Worm (Caenorhabditis elegans) whole organism, L1 larva: ENCODE results near the gene lim-4.

Experiments
- C04F5.9 ChIP-seq: sonication (generic microtip); optimal IDR thresholded peaks from 2 replicates; lab custom pipeline; 2016; ENCODE audit warnings: missing genetic modification characterization, missing compliant biosample characterization
- C16A3.4 ChIP-seq: fragments of 150-350 bp; optimal IDR thresholded peaks from 2 replicates; lab custom pipeline; 2014; ENCODE audit warnings: missing biosample characterization, missing genetic modification characterization
- aha-1 ChIP-seq: fragments of 150-350 bp; optimal IDR thresholded peaks from 2 replicates; lab custom pipeline; 2014; ENCODE audit warnings: missing biosample characterization, missing genetic modification characterization
- ama-1 ChIP-seq: fragments of 150-350 bp; optimal IDR thresholded peaks from 2 replicates; lab custom pipeline; 2014
- blmp-1 ChIP-seq: fragments of 150-350 bp; optimal IDR thresholded peaks from 2 replicates; lab custom pipeline; 2014; ENCODE audit warnings: missing biosample characterization, missing genetic modification characterization
- dpl-1 ChIP-seq, 3 experiments: fragments of 150-350 bp in 2 of 3; sonication (generic microtip) in 1 of 3; optimal IDR thresholded peaks; 2 replicates each; lab custom pipeline; 2014 to 2017; ENCODE audit warnings: missing biosample characterization in 3 of 3, missing genetic modification characterization in 3 of 3, missing genetic modification reagents in 3 of 3
- efl-1 ChIP-seq, 4 experiments: fragments of 150-350 bp; optimal IDR thresholded peaks in 3 of 4; peaks in 1 of 4; 1 replicate in 1 of 4; 2 replicates in 3 of 4; lab custom pipeline; 2014; ENCODE audit warnings: missing biosample characterization in 2 of 4, missing genetic modification characterization in 2 of 4, missing genetic modification reagents in 2 of 4
- egl-27 ChIP-seq, 2 experiments: fragments of 150-350 bp in 1 of 2; sonication (generic microtip); optimal IDR thresholded peaks; 3 replicates each; lab custom pipeline; 2017 to 2018; ENCODE audit warnings: missing biosample characterization in 2 of 2, missing genetic modification characterization in 2 of 2, missing genetic modification reagents in 2 of 2
- elt-2 ChIP-seq: sonication (generic microtip); optimal IDR thresholded peaks from 2 replicates; lab custom pipeline; 2016; ENCODE audit warnings: missing genetic modification characterization, mild to moderate bottlenecking, inconsistent platforms, missing compliant biosample characterization, missing genetic modification reagents
- elt-3 ChIP-seq, 6 experiments: fragments of 150-350 bp in 1 of 6; sonication (generic microtip); optimal IDR thresholded peaks; 2 replicates each; lab custom pipeline; 2017 to 2018; ENCODE audit warnings: missing biosample characterization in 6 of 6, missing genetic modification characterization in 6 of 6, inconsistent platforms in 1 of 6
- ets-5 ChIP-seq: fragments of 200-800 bp; sonication (Bioruptor generic); IDR thresholded peaks from 2 replicates; pipeline ENCODE4 v1.3.6; 2022; ENCODE audit warnings: missing genetic modification characterization, missing compliant biosample characterization
- fkh-8 ChIP-seq: sonication (generic microtip); optimal IDR thresholded peaks from 2 replicates; lab custom pipeline; 2016; ENCODE audit warnings: mild to moderate bottlenecking, missing genetic modification characterization, missing compliant biosample characterization
- hlh-17 ChIP-seq: fragments of 200-800 bp; sonication (Bioruptor generic); optimal IDR thresholded peaks from 2 replicates; lab custom pipeline; 2018; ENCODE audit warnings: missing genetic modification characterization, mild to moderate bottlenecking, missing compliant biosample characterization, moderate library complexity, borderline replicate concordance
- irx-1 ChIP-seq: sonication (generic microtip); optimal IDR thresholded peaks from 2 replicates; lab custom pipeline; 2016; ENCODE audit warnings: missing genetic modification characterization, missing compliant biosample characterization
- isw-1 ChIP-seq: fragments of 200-800 bp; sonication (Bioruptor generic); IDR thresholded peaks from 2 replicates; pipeline ENCODE4 v1.3.6; 2022; ENCODE audit warnings: missing genetic modification characterization, missing compliant biosample characterization
- lin-13 ChIP-seq: fragments of 150-350 bp; optimal IDR thresholded peaks from 2 replicates; lab custom pipeline; 2014; ENCODE audit warnings: missing biosample characterization, missing genetic modification reagents, missing genetic modification characterization
- lin-14 ChIP-seq: fragments of 200-800 bp; sonication (Bioruptor generic); optimal IDR thresholded peaks from 2 replicates; lab custom pipeline; 2018; ENCODE audit warnings: mild to moderate bottlenecking, missing genetic modification characterization, moderate library complexity, missing compliant biosample characterization
- lin-15B ChIP-seq: fragments of 150-350 bp; sonication (generic microtip); optimal IDR thresholded peaks from 3 replicates; lab custom pipeline; 2014; ENCODE audit warnings: missing biosample characterization, missing genetic modification characterization
- lin-35 ChIP-seq, 2 experiments: fragments of 150-350 bp; optimal IDR thresholded peaks; 2 replicates each; lab custom pipeline; 2014; ENCODE audit warnings: missing biosample characterization in 2 of 2, missing genetic modification characterization in 2 of 2, missing genetic modification reagents in 2 of 2
- lin-39 ChIP-seq: fragments of 150-350 bp; optimal IDR thresholded peaks from 2 replicates; lab custom pipeline; 2014; ENCODE audit warnings: missing biosample characterization, missing genetic modification reagents, missing genetic modification characterization
- lir-3 ChIP-seq: sonication (generic microtip); optimal IDR thresholded peaks from 2 replicates; lab custom pipeline; 2016; ENCODE audit warnings: mild to moderate bottlenecking, missing genetic modification characterization, moderate library complexity, missing compliant biosample characterization; ENCODE audit not compliant: poor library complexity
- lsy-2 ChIP-seq, 2 experiments: fragments of 150-350 bp; optimal IDR thresholded peaks; 2 replicates each; lab custom pipeline; 2014; ENCODE audit warnings: missing biosample characterization in 2 of 2, missing genetic modification characterization in 2 of 2
- mdl-1 ChIP-seq, 2 experiments: fragments of 150-350 bp; optimal IDR thresholded peaks; 2 replicates each; lab custom pipeline; 2014 to 2017; ENCODE audit warnings: missing biosample characterization in 2 of 2, missing genetic modification characterization in 2 of 2, inconsistent platforms in 1 of 2
- mef-2 ChIP-seq: fragments of 150-350 bp; optimal IDR thresholded peaks from 2 replicates; lab custom pipeline; 2014; ENCODE audit warnings: missing biosample characterization, missing genetic modification characterization
- nhr-19 ChIP-seq: fragments of 200-800 bp; sonication (Bioruptor generic); conservative IDR thresholded peaks from 2 replicates; pipeline ENCODE4 v1.3.6; 2022; ENCODE audit warnings: missing genetic modification characterization, missing compliant biosample characterization
- nhr-20 ChIP-seq: sonication (generic microtip); optimal IDR thresholded peaks from 2 replicates; lab custom pipeline; 2016; ENCODE audit warnings: mild to moderate bottlenecking, missing genetic modification characterization, missing compliant biosample characterization
- nhr-47 ChIP-seq: sonication (generic microtip); optimal IDR thresholded peaks from 2 replicates; lab custom pipeline; 2016; ENCODE audit warnings: mild to moderate bottlenecking, missing genetic modification characterization, moderate library complexity, missing compliant biosample characterization
- nhr-71 ChIP-seq: sonication (generic microtip); optimal IDR thresholded peaks from 2 replicates; lab custom pipeline; 2016; ENCODE audit warnings: mild to moderate bottlenecking, missing genetic modification characterization, moderate library complexity, missing compliant biosample characterization
- nhr-76 ChIP-seq: sonication (generic microtip); optimal IDR thresholded peaks from 2 replicates; lab custom pipeline; 2017; ENCODE audit warnings: missing biosample characterization, missing genetic modification characterization
- nhr-77 ChIP-seq: fragments of 150-350 bp; optimal IDR thresholded peaks from 2 replicates; lab custom pipeline; 2014; ENCODE audit warnings: missing biosample characterization, missing genetic modification characterization
- nhr-85 ChIP-seq: sonication (generic microtip); peaks from one replicate; lab custom pipeline; 2016; ENCODE audit warnings: missing genetic modification characterization, inconsistent platforms, missing compliant biosample characterization
- nhr-90 ChIP-seq: sonication (generic microtip); optimal IDR thresholded peaks from 2 replicates; lab custom pipeline; 2016; ENCODE audit warnings: mild to moderate bottlenecking, missing genetic modification characterization, missing compliant biosample characterization; ENCODE audit not compliant: poor library complexity
- rnt-1 ChIP-seq: sonication (generic microtip); optimal IDR thresholded peaks from 2 replicates; lab custom pipeline; 2016; ENCODE audit warnings: mild to moderate bottlenecking, missing genetic modification characterization, moderate library complexity, missing compliant biosample characterization
- snu-23 ChIP-seq: sonication (generic microtip); optimal IDR thresholded peaks from 2 replicates; lab custom pipeline; 2016; ENCODE audit warnings: missing genetic modification characterization, missing compliant biosample characterization
- sox-4 ChIP-seq: sonication (generic microtip); optimal IDR thresholded peaks from 2 replicates; lab custom pipeline; 2016; ENCODE audit warnings: missing genetic modification characterization, missing compliant biosample characterization
- sptf-1 ChIP-seq: fragments of 150-350 bp; optimal IDR thresholded peaks from 2 replicates; lab custom pipeline; 2014; ENCODE audit warnings: missing biosample characterization, missing genetic modification characterization
- swsn-7 ChIP-seq: sonication (generic microtip); optimal IDR thresholded peaks from 2 replicates; lab custom pipeline; 2016; ENCODE audit warnings: missing genetic modification characterization, missing compliant biosample characterization
- tbx-2 ChIP-seq: sonication (generic microtip); optimal IDR thresholded peaks from 2 replicates; lab custom pipeline; 2016; ENCODE audit warnings: missing genetic modification characterization, missing compliant biosample characterization
- tlp-1 ChIP-seq: fragments of 150-350 bp; optimal IDR thresholded peaks from 2 replicates; lab custom pipeline; 2014; ENCODE audit warnings: missing biosample characterization, missing genetic modification characterization
- unc-130 ChIP-seq: fragments of 150-350 bp; optimal IDR thresholded peaks from 2 replicates; lab custom pipeline; 2017; ENCODE audit warnings: missing biosample characterization, missing genetic modification characterization, inconsistent platforms
- unc-30 ChIP-seq: sonication (generic microtip); optimal IDR thresholded peaks from 2 replicates; lab custom pipeline; 2017; ENCODE audit warnings: missing biosample characterization, missing genetic modification characterization
- vab-15 ChIP-seq: sonication (generic microtip); optimal IDR thresholded peaks from 2 replicates; lab custom pipeline; 2017; ENCODE audit warnings: missing genotype, mild to moderate bottlenecking, missing genetic modification characterization, missing compliant biosample characterization
- xbp-1 ChIP-seq: sonication (generic microtip); optimal IDR thresholded peaks from 2 replicates; lab custom pipeline; 2016; ENCODE audit warnings: missing genetic modification characterization, missing compliant biosample characterization
- ztf-4 ChIP-seq: fragments of 150-350 bp; optimal IDR thresholded peaks from 2 replicates; lab custom pipeline; 2014; ENCODE audit warnings: missing biosample characterization, missing genetic modification characterization

lim-4 gene

ce11 chrX:3839172-3839571, 34.2 kb downstream of the lim-4 start:
- TF ChIP-seq lin-35 (GFP tag; optimal IDR thresholded peaks at IDR 0.05; lab: Kevin White, UChicago) = peak; percentile 11 to 47
- TF ChIP-seq fkh-8 (tag; lab: Kevin White, UChicago) = no peak
- TF ChIP-seq nhr-90 (tag; lab: Kevin White, UChicago) = peak; percentile 40
- peak; percentile 30 to 57 for TF ChIP-seq lsy-2 (tag; optimal IDR thresholded peaks at IDR 0.05; lab: Kevin White, UChicago)
- TF ChIP-seq nhr-47 = peak; percentile 38
- TF ChIP-seq blmp-1 = peak; percentile 37
- TF ChIP-seq snu-23 = peak; percentile 73
- TF ChIP-seq sptf-1 (tag; lab: Kevin White, UChicago) = no peak
- peak; percentile 20 for TF ChIP-seq sox-4
- peak; percentile 84 for TF ChIP-seq rnt-1 (tag; lab: Kevin White, UChicago)
- peak in 1 of 2 experiments; percentile 23 for TF ChIP-seq mdl-1 (tag; optimal IDR thresholded peaks at IDR 0.05; lab: Kevin White, UChicago)
- TF ChIP-seq vab-15 (tag; lab: Kevin White, UChicago) = peak; percentile 24
- peak; percentile 94 for TF ChIP-seq lin-14 (GFP tag; lab: Kevin White, UChicago)
- peak; percentile 90 for TF ChIP-seq nhr-71 (tag; lab: Kevin White, UChicago)
- no peak for TF ChIP-seq unc-30 (tag; lab: Kevin White, UChicago)
- peak; percentile 78 for TF ChIP-seq nhr-19 (GFP tag; lab: Robert Waterston, UW)
- TF ChIP-seq ets-5 (GFP tag; lab: Robert Waterston, UW) = no peak
- TF ChIP-seq mef-2 = peak; percentile 65
- TF ChIP-seq tbx-2 = peak; percentile 45
- peak in 2 of 6 experiments; percentile 32 for TF ChIP-seq elt-3 (tag; optimal IDR thresholded peaks at IDR 0.05; lab: Kevin White, UChicago)
- TF ChIP-seq nhr-20 = peak; percentile 72
- TF ChIP-seq nhr-77 (tag; lab: Kevin White, UChicago) = no peak
- TF ChIP-seq C16A3.4 (tag; lab: Kevin White, UChicago) = peak; percentile 7
- no peak for TF ChIP-seq tlp-1 (tag; lab: Kevin White, UChicago)
- no peak for TF ChIP-seq egl-27 (tag; optimal IDR thresholded peaks at IDR 0.05; lab: Kevin White, UChicago)
- TF ChIP-seq hlh-17 (GFP tag; lab: Kevin White, UChicago) = no peak
- TF ChIP-seq ztf-4 (tag; lab: Kevin White, UChicago) = peak; percentile 55
- TF ChIP-seq xbp-1 (tag; lab: Kevin White, UChicago) = peak; percentile 29
- TF ChIP-seq dpl-1 (GFP tag; optimal IDR thresholded peaks at IDR 0.05; lab: Kevin White, UChicago) = peak in 2 of 3 experiments; percentile 0 to 6
- peak; percentile 39 for TF ChIP-seq lin-39 (tag; lab: Kevin White, UChicago)
- TF ChIP-seq unc-130 (tag; lab: Kevin White, UChicago) = peak; percentile 87
- TF ChIP-seq nhr-85 (tag; lab: Kevin White, UChicago) = peak; percentile 94
- peak; percentile 18 for TF ChIP-seq swsn-7 (tag; lab: Kevin White, UChicago)
- TF ChIP-seq C04F5.9 (tag; lab: Kevin White, UChicago) = peak; percentile 15
- no peak for TF ChIP-seq isw-1 (GFP tag; lab: Robert Waterston, UW)
- TF ChIP-seq lir-3 (tag; lab: Kevin White, UChicago) = no peak
- TF ChIP-seq ama-1 (lab: Kevin White, UChicago) = no peak
- TF ChIP-seq efl-1 (optimal IDR thresholded peaks at IDR 0.05; lab: Kevin White, UChicago) = peak in 1 of 2 experiments; percentile 11
- TF ChIP-seq efl-1 (GFP tag; optimal IDR thresholded peaks at IDR 0.05 in 1 of 2; lab: Kevin White, UChicago) = no peak
- TF ChIP-seq lin-15B (tag; lab: Kevin White, UChicago) = no peak
- peak; percentile 22 for TF ChIP-seq lin-13
- no peak for TF ChIP-seq nhr-76 (tag; lab: Kevin White, UChicago)
- TF ChIP-seq aha-1 (tag; lab: Kevin White, UChicago) = no peak
- no peak for TF ChIP-seq elt-2 (tag; lab: Kevin White, UChicago)
- TF ChIP-seq irx-1 = peak; percentile 42
